Worm (Caenorhabditis elegans) whole organism, L4 larva: ENCODE data around the gene Y43H11AL.1.

Source experiments
- Y75B8A.6 ChIP-seq: fragments of 200-800 bp; sonication (Bioruptor generic); IDR thresholded peaks from 2 replicates; pipeline ENCODE4 v1.3.6; 2022; ENCODE audit warnings: missing genetic modification reagents, missing genetic modification characterization, missing compliant biosample characterization
- ceh-32 ChIP-seq: sonication (generic microtip); optimal IDR thresholded peaks from 2 replicates; lab custom pipeline; 2016; ENCODE audit warnings: mild to moderate bottlenecking, missing genetic modification characterization, missing compliant biosample characterization; ENCODE audit not compliant: poor library complexity
- ctbp-1 ChIP-seq: fragments of 200-800 bp; sonication (Bioruptor generic); IDR thresholded peaks from 2 replicates; pipeline ENCODE4 v1.3.6; 2022; ENCODE audit warnings: missing genetic modification reagents, missing genetic modification characterization, missing compliant biosample characterization
- daf-19 ChIP-seq: fragments of 200-800 bp; sonication (Bioruptor generic); conservative IDR thresholded peaks from 2 replicates; pipeline ENCODE4 v1.3.6; 2022; ENCODE audit warnings: missing genetic modification characterization, missing compliant biosample characterization
- egl-27 ChIP-seq: sonication (generic microtip); optimal IDR thresholded peaks from 3 replicates; lab custom pipeline; 2017; ENCODE audit warnings: missing biosample characterization, missing genetic modification reagents, missing genetic modification characterization
- lin-15B ChIP-seq: fragments of 150-350 bp; sonication (generic microtip); optimal IDR thresholded peaks from 3 replicates; lab custom pipeline; 2014; ENCODE audit warnings: missing biosample characterization, missing genetic modification characterization
- lin-29 ChIP-seq: fragments of 200-800 bp; sonication (Bioruptor generic); IDR thresholded peaks from 2 replicates; pipeline ENCODE4 v1.3.6; 2022; ENCODE audit warnings: missing genetic modification reagents, missing genetic modification characterization, missing compliant biosample characterization
- nhr-237 ChIP-seq: sonication (generic microtip); optimal IDR thresholded peaks from 2 replicates; lab custom pipeline; 2017; ENCODE audit warnings: missing biosample characterization, missing genetic modification characterization
- nhr-76 ChIP-seq: fragments of 150-350 bp; optimal IDR thresholded peaks from 2 replicates; lab custom pipeline; 2014; ENCODE audit warnings: missing biosample characterization, missing genetic modification characterization
- pha-4 ChIP-seq, 2 experiments: fragments of 150-350 bp in 1 of 2; fragments of 200-800 bp in 1 of 2; sonication (Bioruptor generic) in 1 of 2; IDR thresholded peaks in 1 of 2; optimal IDR thresholded peaks in 1 of 2; 2 replicates each; pipeline versions ENCODE4 v1.3.6 to Lab custom; 2014 to 2022; ENCODE audit warnings: missing genetic modification characterization in 2 of 2, missing genetic modification reagents in 2 of 2, missing biosample characterization in 1 of 2, missing compliant biosample characterization in 1 of 2
- skn-1 ChIP-seq: fragments of 150-350 bp; optimal IDR thresholded peaks from 2 replicates; lab custom pipeline; 2014; ENCODE audit warnings: missing biosample characterization, missing genetic modification characterization
- unc-39 ChIP-seq: sonication (generic microtip); optimal IDR thresholded peaks from 2 replicates; lab custom pipeline; 2017; ENCODE audit warnings: missing biosample characterization, missing genetic modification characterization

DNA sequence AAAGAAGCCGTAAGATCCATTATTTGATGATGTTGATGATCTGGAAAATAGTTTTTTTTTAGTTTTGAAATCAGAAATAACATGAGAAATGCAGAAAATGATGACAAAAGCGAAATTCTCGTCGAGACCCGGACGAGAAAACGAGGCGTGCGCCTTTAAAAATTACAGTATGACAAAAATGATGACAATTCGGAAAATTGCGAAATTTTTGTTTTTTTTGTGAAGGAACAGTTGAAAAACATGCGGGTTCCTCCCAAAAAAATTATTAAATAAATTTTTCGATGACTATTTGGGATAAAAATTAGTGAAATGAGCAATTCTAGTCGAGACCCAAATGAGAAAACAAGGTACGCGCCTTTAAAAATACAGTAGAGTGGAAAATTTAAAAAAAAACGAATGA is 11.9 kb downstream of the Y43H11AL.1 start, which contains the start of gene ubxn-3:
- TF ChIP-seq Y75B8A.6 (GFP tag; lab: Robert Waterston, UW) (no peak), ctbp-1 (no peak), lin-15B (tag; lab: Kevin White, UChicago) (no peak), daf-19 (GFP tag; lab: Robert Waterston, UW) (no peak), pha-4 (GFP tag; IDR thresholded peaks at IDR 0.05; lab: Robert Waterston, UW) (no peak), pha-4 (tag; optimal IDR thresholded peaks at IDR 0.05; lab: Kevin White, UChicago) (no peak), lin-29 (GFP tag; lab: Robert Waterston, UW) (no peak), ceh-32 (no peak), skn-1 (tag; lab: Kevin White, UChicago) (no peak), egl-27 (no peak), nhr-237 (tag; lab: Kevin White, UChicago) (no peak), unc-39 (tag; lab: Kevin White, UChicago) (no peak), nhr-76 (tag; lab: Kevin White, UChicago) (no peak)
